Worm (Caenorhabditis elegans): Measurements from ENCODE around the gene K01A2.10.

- TF ChIP-seq ahr-1 (tag; optimal IDR thresholded peaks at IDR 0.05) (no peak), fkh-6 (tag; optimal IDR thresholded peaks at IDR 0.05) (no peak), ceh-48 (tag; optimal IDR thresholded peaks at IDR 0.05) (no peak), ama-1 (optimal IDR thresholded peaks at IDR 0.05) (no peak), pha-4 (tag; optimal IDR thresholded peaks at IDR 0.05) (no peak), pqm-1 (tag; optimal IDR thresholded peaks at IDR 0.05) (no peak), fkh-10 (GFP tag; optimal IDR thresholded peaks at IDR 0.05) (no peak), unc-42 (tag; optimal IDR thresholded peaks at IDR 0.05) (no peak), elt-2 (tag; optimal IDR thresholded peaks at IDR 0.05) (no peak), mec-3 (tag; optimal IDR thresholded peaks at IDR 0.05; ENCODE audit: borderline replicate concordance) (no peak), hlh-13 (GFP tag; optimal IDR thresholded peaks at IDR 0.05) (no peak), pag-3 (tag; optimal IDR thresholded peaks at IDR 0.05; ENCODE audit: borderline replicate concordance) (no peak), odd-2 (tag; optimal IDR thresholded peaks at IDR 0.05) (no peak), tbx-2 (tag; optimal IDR thresholded peaks at IDR 0.05) (no peak)
Observed at ce11 chrII:337233-337832, 14.4 kb upstream of the K01A2.10 start, which contains the start of gene cpn-2.

Data from whole organism, late embryonic.